Worm (Caenorhabditis elegans): ENCODE measurements around the gene str-52.

Gene str-52

ce11 chrV:2156830-2157229 is 10.9 kb upstream of the str-52 start, which contains the start of gene srbc-22:
Gene srbc-22, plus strand, starts transcription at chrV:2157130.
- no peak for TF ChIP-seq nhr-237 (tag; optimal IDR thresholded peaks at IDR 0.05)
- no peak for TF ChIP-seq ceh-82 (tag; optimal IDR thresholded peaks at IDR 0.05)
- TF ChIP-seq daf-12 (tag; optimal IDR thresholded peaks at IDR 0.05), result no peak
- TF ChIP-seq nhr-11 (tag; optimal IDR thresholded peaks at IDR 0.05), result no peak
- no peak for TF ChIP-seq unc-62 (GFP tag; optimal IDR thresholded peaks at IDR 0.05)
- TF ChIP-seq R02D3.7 (tag; optimal IDR thresholded peaks at IDR 0.05), result no peak

ce11 chrV:2155232-2155631 is 9.3 kb upstream of the str-52 start, which contains the start of gene srbc-21:
Gene srbc-21, plus strand, starts transcription at chrV:2155532.
- TF ChIP-seq fos-1 (tag; optimal IDR thresholded peaks at IDR 0.05), result no peak
- no peak for TF ChIP-seq nhr-43 (tag; optimal IDR thresholded peaks at IDR 0.05; ENCODE audit: poor library complexity, severe bottlenecking)
- no peak for TF ChIP-seq mdl-1 (tag; optimal IDR thresholded peaks at IDR 0.05)
- no peak for TF ChIP-seq elt-3 (tag; optimal IDR thresholded peaks at IDR 0.05)

- no peak for TF ChIP-seq fkh-10 (GFP tag; optimal IDR thresholded peaks at IDR 0.05)
Observed at ce11 chrV:2153274-2153673, 7.3 kb upstream of the str-52 start, which contains the start of gene srbc-23. Gene srbc-23, plus strand, starts transcription at chrV:2153574.

ce11 chrV:2151458-2151857 is 5.5 kb upstream of the str-52 start, which contains the start of gene srbc-24:
Gene srbc-24, plus strand, starts transcription at chrV:2151758.
- TF ChIP-seq ama-1 (optimal IDR thresholded peaks at IDR 0.05) (no peak), mdl-1 (tag; optimal IDR thresholded peaks at IDR 0.05) (no peak), ztf-4 (tag; optimal IDR thresholded peaks at IDR 0.05) (no peak), unc-39 (tag; optimal IDR thresholded peaks at IDR 0.05) (no peak), skn-1 (tag; optimal IDR thresholded peaks at IDR 0.05) (no peak), pqm-1 (tag; optimal IDR thresholded peaks at IDR 0.05) (no peak), aly-2 (tag; optimal IDR thresholded peaks at IDR 0.05) (no peak), egl-27 (tag; optimal IDR thresholded peaks at IDR 0.05) (no peak), nhr-77 (tag; optimal IDR thresholded peaks at IDR 0.05) (no peak), fkh-2 (tag; optimal IDR thresholded peaks at IDR 0.05) (no peak), daf-12 (tag; optimal IDR thresholded peaks at IDR 0.05) (no peak), pha-4 (tag; optimal IDR thresholded peaks at IDR 0.05) (no peak), ztf-11 (tag; optimal IDR thresholded peaks at IDR 0.05) (no peak), ceh-82 (tag; optimal IDR thresholded peaks at IDR 0.05) (no peak), zag-1 (tag; optimal IDR thresholded peaks at IDR 0.05) (no peak), nhr-237 (tag; optimal IDR thresholded peaks at IDR 0.05) (no peak), fos-1 (tag; optimal IDR thresholded peaks at IDR 0.05) (no peak)

- TF ChIP-seq fkh-10 (GFP tag; optimal IDR thresholded peaks at IDR 0.05), result no peak
- TF ChIP-seq snpc-4 (tag; optimal IDR thresholded peaks at IDR 0.05), result no peak
- TF ChIP-seq unc-39 (tag; optimal IDR thresholded peaks at IDR 0.05), result no peak
- no peak for TF ChIP-seq ceh-82 (tag; optimal IDR thresholded peaks at IDR 0.05)
- TF ChIP-seq lsy-12 (tag; optimal IDR thresholded peaks at IDR 0.05), result no peak
- TF ChIP-seq tbx-2 (tag; optimal IDR thresholded peaks at IDR 0.05), result no peak
- TF ChIP-seq nhr-28 (tag; optimal IDR thresholded peaks at IDR 0.05), result no peak
- TF ChIP-seq eor-1 (tag; optimal IDR thresholded peaks at IDR 0.05), result no peak
- no peak for TF ChIP-seq nfya-1 (tag; optimal IDR thresholded peaks at IDR 0.05; ENCODE audit: insufficient read depth)
- TF ChIP-seq elt-3 (tag; optimal IDR thresholded peaks at IDR 0.05), result no peak
- no peak for TF ChIP-seq lin-15B (tag; optimal IDR thresholded peaks at IDR 0.05)
- TF ChIP-seq nhr-43 (tag; optimal IDR thresholded peaks at IDR 0.05; ENCODE audit: poor library complexity, severe bottlenecking), result no peak
- no peak for TF ChIP-seq sea-2 (GFP tag; optimal IDR thresholded peaks at IDR 0.05)
- no peak for TF ChIP-seq fos-1 (tag; optimal IDR thresholded peaks at IDR 0.05)
- TF ChIP-seq hmg-11 (tag; optimal IDR thresholded peaks at IDR 0.05), result no peak
- TF ChIP-seq ztf-11 (tag; optimal IDR thresholded peaks at IDR 0.05), result no peak
- TF ChIP-seq ztf-4 (tag; optimal IDR thresholded peaks at IDR 0.05), result no peak
Observed at ce11 chrV:2150876-2151275, 4.9 kb upstream of the str-52 start, which contains the start of gene C45H4.13. Gene C45H4.13, minus strand, starts transcription at chrV:2150976.

ce11 chrV:2149432-2149831 is 3.5 kb upstream of the str-52 start, which contains the start of gene C45H4.21:
Gene C45H4.21, minus strand, starts transcription at chrV:2149532.
- TF ChIP-seq nhr-28 (tag; optimal IDR thresholded peaks at IDR 0.05) (no peak), ztf-11 (tag; optimal IDR thresholded peaks at IDR 0.05) (no peak), lsy-12 (tag; optimal IDR thresholded peaks at IDR 0.05) (no peak), pha-4 (tag; optimal IDR thresholded peaks at IDR 0.05) (no peak), ZK546.5 (tag; optimal IDR thresholded peaks at IDR 0.05) (no peak)

Data from whole organism, L3 larva.